Fruit fly (Drosophila melanogaster) whole organism, embryonic: ENCODE measurements around the gene CG42866.

Source experiments
- ATbp ChIP-seq: fragments of 200-800 bp; sonication (Bioruptor generic); optimal IDR thresholded peaks from 2 replicates; lab custom pipeline; 2017; ENCODE audit warnings: missing biosample characterization, mild to moderate bottlenecking, missing genetic modification characterization, missing genetic modification reagents
- Atf3 ChIP-seq: fragments of 200-800 bp; sonication (Bioruptor generic); optimal IDR thresholded peaks from 3 replicates; lab custom pipeline; 2016; ENCODE audit warnings: missing biosample characterization, missing genetic modification characterization
- CG10209 ChIP-seq: fragments of 200-800 bp; sonication (Bioruptor generic); optimal IDR thresholded peaks from 3 replicates; lab custom pipeline; 2017; ENCODE audit warnings: missing biosample characterization, mild to moderate bottlenecking, missing genetic modification characterization, missing genetic modification reagents
- CG11085 ChIP-seq: fragments of 200-800 bp; sonication (Bioruptor generic); IDR thresholded peaks from 2 replicates; pipeline ENCODE4 v1.3.6; 2022; ENCODE audit warnings: missing biosample characterization, missing genetic modification characterization
- CG11093 ChIP-seq: fragments of 200-800 bp; sonication (Bioruptor generic); IDR thresholded peaks from 3 replicates; pipeline ENCODE4 v1.3.6; 2022; ENCODE audit warnings: missing biosample characterization, missing genetic modification characterization
- CG11456 ChIP-seq: fragments of 200-800 bp; sonication (Bioruptor generic); IDR thresholded peaks from 3 replicates; pipeline ENCODE4 v1.3.6; 2022; ENCODE audit warnings: missing biosample characterization, missing genetic modification characterization
- CG11560 ChIP-seq: fragments of 200-800 bp; sonication (Bioruptor generic); IDR thresholded peaks from 3 replicates; pipeline ENCODE4 v1.3.6; 2022; ENCODE audit warnings: missing biosample characterization, missing genetic modification characterization
- CG15514 ChIP-seq: fragments of 200-800 bp; sonication (Bioruptor generic); optimal IDR thresholded peaks from 3 replicates; lab custom pipeline; 2017; ENCODE audit warnings: missing biosample characterization, missing genetic modification characterization, mild to moderate bottlenecking, moderate library complexity, missing genetic modification reagents
- CG15601 ChIP-seq: fragments of 200-800 bp; sonication (Bioruptor generic); optimal IDR thresholded peaks from 3 replicates; lab custom pipeline; 2019; ENCODE audit warnings: missing biosample characterization, mild to moderate bottlenecking, missing genetic modification characterization, moderate library complexity
- CG1792 ChIP-seq: fragments of 200-800 bp; sonication (Bioruptor generic); optimal IDR thresholded peaks from 2 replicates; lab custom pipeline; 2016; ENCODE audit warnings: missing biosample characterization, missing genetic modification characterization
- CG30431 ChIP-seq: fragments of 200-800 bp; sonication (Bioruptor generic); optimal IDR thresholded peaks from 2 replicates; lab custom pipeline; 2017; ENCODE audit warnings: missing biosample characterization, missing genetic modification characterization
- CG3281 ChIP-seq: fragments of 200-800 bp; sonication (Bioruptor generic); optimal IDR thresholded peaks from 3 replicates; lab custom pipeline; 2017; ENCODE audit warnings: missing biosample characterization, mild to moderate bottlenecking, missing genetic modification characterization
- CG3407 ChIP-seq: fragments of 200-800 bp; sonication (Bioruptor generic); optimal IDR thresholded peaks from 2 replicates; lab custom pipeline; 2018; ENCODE audit warnings: missing biosample characterization, mild to moderate bottlenecking, missing genetic modification characterization
- CG42726 ChIP-seq: fragments of 200-800 bp; sonication (Bioruptor generic); IDR thresholded peaks from 2 replicates; pipeline ENCODE4 v1.3.6; 2022; ENCODE audit warnings: missing biosample characterization, missing genetic modification characterization; ENCODE audit not compliant: partially characterized antibody
- CG4730 ChIP-seq: fragments of 200-800 bp; sonication (Bioruptor generic); IDR thresholded peaks from 2 replicates; pipeline ENCODE4 v1.3.6; 2022; ENCODE audit warnings: missing biosample characterization, missing genetic modification characterization
- CG5180 ChIP-seq: fragments of 200-800 bp; sonication (Bioruptor generic); optimal IDR thresholded peaks from 3 replicates; lab custom pipeline; 2017; ENCODE audit warnings: missing biosample characterization, missing genetic modification characterization, mild to moderate bottlenecking, moderate library complexity, missing genetic modification reagents
- CG7745 ChIP-seq: fragments of 200-800 bp; sonication (Bioruptor generic); optimal IDR thresholded peaks from 2 replicates; lab custom pipeline; 2018; ENCODE audit warnings: missing biosample characterization, mild to moderate bottlenecking, missing genetic modification characterization, moderate library complexity
- CG8478 ChIP-seq: fragments of >200 bp; optimal IDR thresholded peaks from 2 replicates; lab custom pipeline; 2018
- Camta ChIP-seq: fragments of 200-800 bp; sonication (Bioruptor generic); optimal IDR thresholded peaks from 2 replicates; lab custom pipeline; 2016; ENCODE audit warnings: missing biosample characterization, missing genetic modification characterization
- CrebB ChIP-seq: fragments of 200-800 bp; sonication (Bioruptor generic); optimal IDR thresholded peaks from 3 replicates; lab custom pipeline; 2018; ENCODE audit warnings: missing biosample characterization, mild to moderate bottlenecking, missing genetic modification characterization
- Dek ChIP-seq: fragments of 200-800 bp; sonication (Bioruptor generic); optimal IDR thresholded peaks from 3 replicates; lab custom pipeline; 2019; ENCODE audit warnings: missing biosample characterization, mild to moderate bottlenecking, missing genetic modification characterization, moderate library complexity
- Dip2 ChIP-seq: fragments of 200-800 bp; sonication (Bioruptor generic); IDR thresholded peaks from 2 replicates; pipeline ENCODE4 v1.3.6; 2022; ENCODE audit warnings: missing biosample characterization, missing genetic modification characterization
- Dp ChIP-seq: fragments of 200-800 bp; sonication (Bioruptor generic); optimal IDR thresholded peaks from 2 replicates; lab custom pipeline; 2018; ENCODE audit warnings: missing biosample characterization, mild to moderate bottlenecking, missing genetic modification characterization, moderate library complexity
- H15 ChIP-seq: fragments of 200-800 bp; sonication (Bioruptor generic); IDR thresholded peaks from 3 replicates; pipeline ENCODE4 v1.3.6; 2022; ENCODE audit warnings: missing biosample characterization, missing genetic modification characterization
- MBD-R2 ChIP-seq: fragments of 200-800 bp; sonication (Bioruptor generic); IDR thresholded peaks from 2 replicates; pipeline ENCODE4 v1.3.6; 2022; ENCODE audit warnings: missing biosample characterization, missing genetic modification characterization
- Pdp1 ChIP-seq, 2 experiments: fragments of 200-800 bp; sonication (Bioruptor generic); optimal IDR thresholded peaks; 3 replicates each; lab custom pipeline; 2016; ENCODE audit warnings: missing biosample characterization in 2 of 2, missing genetic modification characterization in 2 of 2, mild to moderate bottlenecking in 1 of 2, moderate library complexity in 1 of 2
- Sox102F ChIP-seq: fragments of 200-800 bp; sonication (Bioruptor generic); optimal IDR thresholded peaks from 2 replicates; lab custom pipeline; 2018; ENCODE audit warnings: missing biosample characterization, mild to moderate bottlenecking, missing genetic modification characterization, moderate library complexity
- Trl ChIP-seq, 3 experiments: fragments of >200 bp in 2 of 3; fragments of 200-800 bp in 1 of 3; sonication (Bioruptor generic) in 1 of 3; optimal IDR thresholded peaks; 2 replicates in 1 of 3; 3 replicates in 2 of 3; lab custom pipeline; 2016 to 2017; ENCODE audit warnings: missing biosample characterization in 1 of 3, missing genetic modification characterization in 1 of 3
- Xbp1 ChIP-seq: fragments of 200-800 bp; sonication (Bioruptor generic); optimal IDR thresholded peaks from 3 replicates; lab custom pipeline; 2016; ENCODE audit warnings: missing biosample characterization, mild to moderate bottlenecking, missing genetic modification characterization
- ab ChIP-seq: fragments of 200-800 bp; sonication (Bioruptor generic); optimal IDR thresholded peaks from 2 replicates; lab custom pipeline; 2016; ENCODE audit warnings: missing biosample characterization, missing genetic modification characterization
- cad ChIP-seq: fragments of >200 bp; optimal IDR thresholded peaks from 2 replicates; lab custom pipeline; 2017; ENCODE audit warnings: missing biosample characterization, missing genetic modification characterization
- caup ChIP-seq: fragments of 200-800 bp; sonication (Bioruptor generic); optimal IDR thresholded peaks from 3 replicates; lab custom pipeline; 2017; ENCODE audit warnings: missing biosample characterization, mild to moderate bottlenecking, missing genetic modification characterization, moderate library complexity; ENCODE audit not compliant: severe bottlenecking
- chm ChIP-seq: fragments of 200-800 bp; sonication (Bioruptor generic); IDR thresholded peaks from 2 replicates; pipeline ENCODE4 v1.3.6; 2022; ENCODE audit warnings: missing biosample characterization, missing genetic modification characterization
- ci ChIP-seq: fragments of 200-800 bp; sonication (Bioruptor generic); IDR thresholded peaks from 3 replicates; pipeline ENCODE4 v1.3.6; 2022; ENCODE audit warnings: missing biosample characterization, missing genetic modification characterization
- corto ChIP-seq: fragments of 200-800 bp; sonication (Bioruptor generic); optimal IDR thresholded peaks from 2 replicates; lab custom pipeline; 2016; ENCODE audit warnings: missing biosample characterization, mild to moderate bottlenecking, missing genetic modification characterization, moderate library complexity
- dysf ChIP-seq: fragments of 200-800 bp; sonication (Bioruptor generic); IDR thresholded peaks from 3 replicates; pipeline ENCODE4 v1.3.6; 2022; ENCODE audit warnings: missing biosample characterization, missing genetic modification characterization
- eyg ChIP-seq: fragments of 200-800 bp; sonication (Bioruptor generic); optimal IDR thresholded peaks from 3 replicates; lab custom pipeline; 2016; ENCODE audit warnings: missing biosample characterization, missing genetic modification characterization
- grn ChIP-seq: fragments of 200-800 bp; sonication (Bioruptor generic); optimal IDR thresholded peaks from 3 replicates; lab custom pipeline; 2017; ENCODE audit warnings: missing biosample characterization, missing genetic modification characterization
- hbn ChIP-seq: fragments of 200-800 bp; sonication (Bioruptor generic); IDR thresholded peaks from 2 replicates; pipeline ENCODE4 v1.3.6; 2022; ENCODE audit warnings: missing biosample characterization, missing genetic modification characterization; ENCODE audit not compliant: partially characterized antibody
- ken ChIP-seq: fragments of 200-800 bp; sonication (Bioruptor generic); IDR thresholded peaks from 3 replicates; pipeline ENCODE4 v1.3.6; 2022; ENCODE audit warnings: missing biosample characterization, missing genetic modification characterization
- lov ChIP-seq, 2 experiments: fragments of 200-800 bp in 1 of 2; fragments of >200 bp in 1 of 2; sonication (Bioruptor generic) in 1 of 2; IDR thresholded peaks in 1 of 2; optimal IDR thresholded peaks in 1 of 2; 2 replicates in 1 of 2; 3 replicates in 1 of 2; pipeline versions ENCODE4 v1.3.6 to Lab custom; 2017 to 2022; ENCODE audit warnings: missing biosample characterization in 1 of 2, missing genetic modification characterization in 1 of 2
- nerfin-2 ChIP-seq: fragments of 200-800 bp; sonication (Bioruptor generic); IDR thresholded peaks from 2 replicates; pipeline ENCODE4 v1.3.6; 2022; ENCODE audit warnings: missing biosample characterization, missing genetic modification characterization; ENCODE audit not compliant: partially characterized antibody
- onecut ChIP-seq: fragments of 200-800 bp; sonication (Bioruptor generic); IDR thresholded peaks from 2 replicates; pipeline ENCODE4 v1.3.6; 2022; ENCODE audit warnings: missing biosample characterization, missing genetic modification characterization
- pb ChIP-seq: fragments of 200-800 bp; sonication (Bioruptor generic); optimal IDR thresholded peaks from 3 replicates; lab custom pipeline; 2016; ENCODE audit warnings: missing biosample characterization, missing genetic modification characterization
- peb ChIP-seq: fragments of 200-800 bp; sonication (Bioruptor generic); IDR thresholded peaks from 2 replicates; pipeline ENCODE4 v1.3.6; 2022; ENCODE audit warnings: missing biosample characterization, missing genetic modification characterization
- row ChIP-seq: fragments of 200-800 bp; sonication (Bioruptor generic); IDR thresholded peaks from 3 replicates; pipeline ENCODE4 v1.3.6; 2022; ENCODE audit warnings: missing biosample characterization, missing genetic modification characterization
- schlank ChIP-seq: fragments of 200-800 bp; sonication (Bioruptor generic); optimal IDR thresholded peaks from 2 replicates; lab custom pipeline; 2018; ENCODE audit warnings: missing biosample characterization, mild to moderate bottlenecking, missing genetic modification characterization
- sima ChIP-seq: fragments of 200-800 bp; sonication (Bioruptor generic); optimal IDR thresholded peaks from 2 replicates; lab custom pipeline; 2016; ENCODE audit warnings: missing biosample characterization, missing genetic modification characterization
- slou ChIP-seq: fragments of 200-800 bp; sonication (Bioruptor generic); optimal IDR thresholded peaks from 3 replicates; lab custom pipeline; 2016; ENCODE audit warnings: missing biosample characterization, missing genetic modification characterization
- unc-4 ChIP-seq: fragments of 200-800 bp; sonication (Bioruptor generic); IDR thresholded peaks from 2 replicates; pipeline ENCODE4 v1.3.6; 2022; ENCODE audit warnings: missing biosample characterization, missing genetic modification characterization; ENCODE audit not compliant: partially characterized antibody
- zen ChIP-seq: fragments of 200-800 bp; sonication (Bioruptor generic); optimal IDR thresholded peaks from 3 replicates; lab custom pipeline; 2018; ENCODE audit warnings: missing biosample characterization, mild to moderate bottlenecking, missing genetic modification characterization, moderate library complexity

CG42866 gene

DNA sequence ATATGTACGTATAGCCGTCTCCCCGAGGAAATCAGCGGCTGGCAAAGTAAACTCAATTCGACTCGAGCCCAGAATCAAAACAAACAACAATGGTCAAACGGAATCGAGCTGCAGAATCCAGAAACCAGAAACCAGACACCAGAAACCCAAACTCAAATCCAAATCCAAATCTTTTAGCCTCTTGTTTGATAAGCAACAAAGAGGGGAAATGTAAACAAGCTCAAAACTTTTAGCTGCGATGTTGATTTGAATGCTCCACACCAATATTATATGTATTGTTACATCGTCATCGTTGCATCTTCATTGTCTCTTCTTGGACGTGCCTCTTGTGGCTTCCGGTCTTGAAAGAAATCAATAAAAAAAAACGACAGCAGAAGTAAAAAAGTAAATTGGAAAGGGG, 11.9 kb downstream of the CG42866 start (continued):
- TF ChIP-seq unc-4 (no peak), schlank (tag; lab: Kevin White, UChicago) (no peak), cad (GFP tag; lab: Kevin White, UChicago) (no peak), CG11085 (GFP tag; lab: Robert Waterston, UW) (no peak), corto (GFP tag; lab: Kevin White, UChicago) (no peak), CG3407 (GFP tag; lab: Kevin White, UChicago) (peak; percentile 29), Xbp1 (GFP tag; lab: Kevin White, UChicago) (no peak), onecut (GFP tag; lab: Robert Waterston, UW) (0 out of 2 replicates have a peak, but pooled peaks have one; percentile 5), Dip2 (GFP tag; lab: Robert Waterston, UW) (no peak), caup (no peak), pb (no peak), zen (no peak), peb (GFP tag; lab: Robert Waterston, UW) (no peak), Pdp1 (GFP tag; optimal IDR thresholded peaks at IDR 0.05; lab: Kevin White, UChicago) (peak in 1 of 2 experiments; percentile 28), ci (GFP tag; lab: Robert Waterston, UW) (0 out of 3 replicates have a peak, but pooled peaks have one; percentile 36), CG5180 (GFP tag; lab: Kevin White, UChicago) (no peak), lov (optimal IDR thresholded peaks at IDR 0.05; lab: Kevin White, UChicago) (no peak), lov (GFP tag; IDR thresholded peaks at IDR 0.05; lab: Robert Waterston, UW) (no peak), CG7745 (no peak), CG4730 (GFP tag; lab: Robert Waterston, UW) (no peak), CG8478 (no peak), ken (GFP tag; lab: Robert Waterston, UW) (no peak), Camta (no peak), MBD-R2 (GFP tag; lab: Robert Waterston, UW) (no peak), CG10209 (GFP tag; lab: Kevin White, UChicago) (peak; percentile 25), sima (GFP tag; lab: Kevin White, UChicago) (no peak), dysf (GFP tag; lab: Robert Waterston, UW) (no peak), Dp (no peak), Sox102F (GFP tag; lab: Kevin White, UChicago) (peak; percentile 15), CG42726 (GFP tag; lab: Robert Waterston, UW) (no peak), Trl (optimal IDR thresholded peaks at IDR 0.05; lab: Kevin White, UChicago) (no peak), Trl (GFP tag; optimal IDR thresholded peaks at IDR 0.05; lab: Kevin White, UChicago) (no peak), ATbp (GFP tag; lab: Kevin White, UChicago) (peak; percentile 48), CG30431 (GFP tag; lab: Kevin White, UChicago) (no peak), grn (GFP tag; lab: Kevin White, UChicago) (peak; percentile 51), eyg (GFP tag; lab: Kevin White, UChicago) (no peak), Dek (tag; lab: Kevin White, UChicago) (no peak), slou (no peak), ab (GFP tag; lab: Kevin White, UChicago) (no peak), CG11093 (GFP tag; lab: Robert Waterston, UW) (no peak), nerfin-2 (GFP tag; lab: Robert Waterston, UW) (no peak), chm (no peak; the same call in 1 of the 2 replicates), hbn (GFP tag; lab: Robert Waterston, UW) (no peak), CG11560 (tag; lab: Robert Waterston, UW) (no peak), Atf3 (GFP tag; lab: Kevin White, UChicago) (no peak), CG3281 (GFP tag; lab: Kevin White, UChicago) (no peak), CrebB (tag; lab: Kevin White, UChicago) (no peak), CG11456 (GFP tag; lab: Robert Waterston, UW) (no peak), CG1792 (GFP tag; lab: Kevin White, UChicago) (peak; percentile 15), CG15514 (no peak), row (no peak), H15 (no peak), CG15601 (tag; lab: Kevin White, UChicago) (no peak)
